Worm (Caenorhabditis elegans): ENCODE measurements around the gene unc-83.

ce11 chrV:6471208-6471607 lies 6.3 kb downstream of the unc-83 start:
- TF ChIP-seq F52B5.7 (tag; optimal IDR thresholded peaks at IDR 0.05) (no peak), nhr-80 (tag; optimal IDR thresholded peaks at IDR 0.05) (no peak), F39B2.1 (GFP tag; IDR thresholded peaks at IDR 0.05) (no peak), unc-62 (GFP tag; optimal IDR thresholded peaks at IDR 0.05) (no peak), ets-4 (GFP tag; optimal IDR thresholded peaks at IDR 0.05) (no peak), aptf-3 (GFP tag; IDR thresholded peaks at IDR 0.05) (no peak), somi-1 (GFP tag; optimal IDR thresholded peaks at IDR 0.05) (no peak), sea-2 (GFP tag; IDR thresholded peaks at IDR 0.05) (no peak), ztf-25 (GFP tag; IDR thresholded peaks at IDR 0.05) (no peak), Y53G8AR.9 (GFP tag; conservative IDR thresholded peaks at IDR 0.05) (no peak), snpc-4 (GFP tag; optimal IDR thresholded peaks at IDR 0.05) (no peak), snpc-4 (tag; optimal IDR thresholded peaks at IDR 0.05) (no peak), nhr-179 (tag; optimal IDR thresholded peaks at IDR 0.05) (no peak), F49E8.2 (tag; optimal IDR thresholded peaks at IDR 0.05; ENCODE audit: insufficient read depth) (no peak), ama-1 (optimal IDR thresholded peaks at IDR 0.05) (no peak), ama-1 (GFP tag; optimal IDR thresholded peaks at IDR 0.05) (no peak)

All from whole organism, young adult.